Worm (Caenorhabditis elegans) whole organism, L4 larva: ENCODE measurements around the gene snx-1.

ENCODE experiments used
- dpl-1 ChIP-seq: fragments of 150-350 bp; optimal IDR thresholded peaks from 2 replicates; lab custom pipeline; 2014; ENCODE audit warnings: missing biosample characterization, missing genetic modification reagents, missing genetic modification characterization
- lin-13 ChIP-seq: fragments of 150-350 bp; optimal IDR thresholded peaks from 2 replicates; lab custom pipeline; 2014; ENCODE audit warnings: missing biosample characterization, missing genetic modification reagents, missing genetic modification characterization
- mes-2 ChIP-seq: sonication (generic microtip); optimal IDR thresholded peaks from 2 replicates; lab custom pipeline; 2016; ENCODE audit warnings: missing genotype, mild to moderate bottlenecking, missing genetic modification characterization, missing compliant biosample characterization; ENCODE audit not compliant: poor library complexity, severe bottlenecking
- nhr-237 ChIP-seq: sonication (generic microtip); optimal IDR thresholded peaks from 2 replicates; lab custom pipeline; 2017; ENCODE audit warnings: missing biosample characterization, missing genetic modification characterization
- pha-4 ChIP-seq, 2 experiments: fragments of 150-350 bp in 1 of 2; fragments of 200-800 bp in 1 of 2; sonication (Bioruptor generic) in 1 of 2; IDR thresholded peaks in 1 of 2; optimal IDR thresholded peaks in 1 of 2; 2 replicates each; pipeline versions ENCODE4 v1.3.6 to Lab custom; 2014 to 2022; ENCODE audit warnings: missing genetic modification characterization in 2 of 2, missing genetic modification reagents in 2 of 2, missing biosample characterization in 1 of 2, missing compliant biosample characterization in 1 of 2
- zip-11 ChIP-seq: fragments of 200-800 bp; sonication (Bioruptor generic); IDR thresholded peaks from 2 replicates; pipeline ENCODE4 v1.3.6; 2022; ENCODE audit warnings: missing genetic modification characterization, missing compliant biosample characterization

DNA sequence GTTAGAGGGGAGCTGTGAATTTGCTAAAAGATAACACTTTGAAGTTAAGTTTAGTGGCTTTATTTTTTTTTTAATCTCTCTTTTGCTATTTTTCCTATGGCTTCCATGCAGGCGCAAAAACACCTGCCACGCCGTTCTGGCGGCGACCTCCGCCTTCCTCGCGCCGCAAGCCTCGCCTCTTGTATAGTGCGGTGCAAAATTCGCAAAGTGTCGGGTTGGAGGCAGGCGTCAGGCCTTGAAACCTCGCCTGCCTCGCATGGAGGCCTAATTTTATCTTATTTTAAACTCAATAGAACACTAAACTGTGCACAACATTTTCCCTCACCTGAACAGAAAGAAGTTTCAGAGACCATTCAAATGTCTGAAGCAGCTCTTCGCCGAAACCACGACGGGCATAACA lies 43.2 kb downstream of the snx-1 start:
- TF ChIP-seq lin-13: no peak
- TF ChIP-seq pha-4 (GFP tag; IDR thresholded peaks at IDR 0.05; lab: Robert Waterston, UW): no peak
- no peak for TF ChIP-seq pha-4 (tag; optimal IDR thresholded peaks at IDR 0.05; lab: Kevin White, UChicago)
- no peak for TF ChIP-seq dpl-1
- no peak for TF ChIP-seq zip-11 (GFP tag; lab: Robert Waterston, UW)
- no peak for TF ChIP-seq mes-2 (tag; lab: Kevin White, UChicago)
- no peak for TF ChIP-seq nhr-237 (tag; lab: Kevin White, UChicago)
